Fruit fly (Drosophila melanogaster) whole organism, embryonic: ENCODE results near the gene PAPLA1.

ENCODE experiments used
- CG10147 ChIP-seq: fragments of 200-800 bp; sonication (Bioruptor generic); optimal IDR thresholded peaks from 2 replicates; lab custom pipeline; 2019; ENCODE audit warnings: missing biosample characterization, mild to moderate bottlenecking, missing genetic modification characterization, moderate library complexity
- CG11247 ChIP-seq: fragments of 200-800 bp; sonication (Bioruptor generic); IDR thresholded peaks from 2 replicates; pipeline ENCODE4 v1.3.6; 2022; ENCODE audit warnings: missing biosample characterization, missing genetic modification characterization
- CG11504 ChIP-seq: fragments of 200-800 bp; sonication (Bioruptor generic); optimal IDR thresholded peaks from 3 replicates; lab custom pipeline; 2019; ENCODE audit warnings: missing biosample characterization, mild to moderate bottlenecking, missing genetic modification characterization, moderate library complexity
- CG11695 ChIP-seq: fragments of 200-800 bp; sonication (Bioruptor generic); IDR thresholded peaks from 3 replicates; pipeline ENCODE4 v1.3.6; 2022; ENCODE audit warnings: missing biosample characterization, missing genetic modification characterization
- CG12104 ChIP-seq: fragments of 200-800 bp; sonication (Bioruptor generic); optimal IDR thresholded peaks from 3 replicates; lab custom pipeline; 2016; ENCODE audit warnings: missing biosample characterization, missing genetic modification characterization
- CG12219 ChIP-seq: fragments of 200-800 bp; sonication (Bioruptor generic); optimal IDR thresholded peaks from 3 replicates; lab custom pipeline; 2018; ENCODE audit warnings: missing biosample characterization, mild to moderate bottlenecking, missing genetic modification characterization
- CG13424 ChIP-seq: fragments of 200-800 bp; sonication (Bioruptor generic); optimal IDR thresholded peaks from 2 replicates; lab custom pipeline; 2019; ENCODE audit warnings: missing biosample characterization, mild to moderate bottlenecking, missing genetic modification characterization, moderate library complexity
- CG14014 ChIP-seq: fragments of 200-800 bp; sonication (Bioruptor generic); IDR thresholded peaks from 2 replicates; pipeline ENCODE4 v1.3.6; 2022; ENCODE audit warnings: missing biosample characterization, missing genetic modification characterization
- CG15073 ChIP-seq: fragments of 200-800 bp; sonication (Bioruptor generic); optimal IDR thresholded peaks from 2 replicates; lab custom pipeline; 2016; ENCODE audit warnings: missing biosample characterization, missing genetic modification characterization
- CG30020 ChIP-seq: fragments of 200-800 bp; optimal IDR thresholded peaks from 2 replicates; lab custom pipeline; 2019; ENCODE audit warnings: missing biosample characterization, mild to moderate bottlenecking, missing genetic modification characterization, moderate library complexity
- CG32532 ChIP-seq: fragments of 200-800 bp; sonication (Bioruptor generic); IDR thresholded peaks from 2 replicates; pipeline ENCODE4 v1.3.6; 2022; ENCODE audit warnings: missing biosample characterization, missing genetic modification characterization
- CG33213 ChIP-seq: fragments of 200-800 bp; sonication (Bioruptor generic); optimal IDR thresholded peaks from 3 replicates; lab custom pipeline; 2016; ENCODE audit warnings: missing biosample characterization, missing genetic modification characterization
- CG3995 ChIP-seq: fragments of 200-800 bp; sonication (Bioruptor generic); optimal IDR thresholded peaks from 3 replicates; lab custom pipeline; 2016; ENCODE audit warnings: missing biosample characterization, missing genetic modification characterization
- CG4328 ChIP-seq: fragments of 200-800 bp; sonication (Bioruptor generic); optimal IDR thresholded peaks from 3 replicates; lab custom pipeline; 2017; ENCODE audit warnings: missing biosample characterization, missing genetic modification reagents, missing genetic modification characterization
- CG43689 ChIP-seq: fragments of 200-800 bp; sonication (Bioruptor generic); IDR thresholded peaks from 2 replicates; pipeline ENCODE4 v1.3.6; 2022; ENCODE audit warnings: missing biosample characterization, missing genetic modification characterization
- CG6254 ChIP-seq: fragments of 200-800 bp; sonication (Bioruptor generic); optimal IDR thresholded peaks from 3 replicates; lab custom pipeline; 2017; ENCODE audit warnings: mild to moderate bottlenecking, missing biosample characterization, missing genetic modification reagents, missing genetic modification characterization
- CG6272 ChIP-seq: fragments of 200-800 bp; sonication (Bioruptor generic); IDR thresholded peaks from 2 replicates; pipeline ENCODE4 v1.3.6; 2022; ENCODE audit warnings: missing biosample characterization, missing genetic modification characterization
- CG6765 ChIP-seq: fragments of 200-800 bp; sonication (Bioruptor generic); optimal IDR thresholded peaks from 3 replicates; lab custom pipeline; 2017; ENCODE audit warnings: missing biosample characterization, mild to moderate bottlenecking, missing genetic modification characterization
- CG6813 ChIP-seq: fragments of 200-800 bp; sonication (Bioruptor generic); optimal IDR thresholded peaks from 2 replicates; lab custom pipeline; 2017; ENCODE audit warnings: missing biosample characterization, missing genetic modification characterization, mild to moderate bottlenecking, moderate library complexity, missing genetic modification reagents
- CG7963 ChIP-seq: fragments of 200-800 bp; sonication (Bioruptor generic); IDR thresholded peaks from 3 replicates; pipeline ENCODE4 v1.3.6; 2022; ENCODE audit warnings: missing biosample characterization, missing genetic modification characterization; ENCODE audit not compliant: partially characterized antibody
- CrebB ChIP-seq: fragments of 200-800 bp; sonication (Bioruptor generic); optimal IDR thresholded peaks from 3 replicates; lab custom pipeline; 2018; ENCODE audit warnings: missing biosample characterization, mild to moderate bottlenecking, missing genetic modification characterization
- Dll ChIP-seq: fragments of 200-800 bp; sonication (Bioruptor generic); IDR thresholded peaks from 4 replicates; pipeline ENCODE4 v1.3.6; 2022; ENCODE audit warnings: missing biosample characterization, missing genetic modification characterization; ENCODE audit not compliant: partially characterized antibody
- E2f2 ChIP-seq: fragments of 200-800 bp; sonication (Bioruptor generic); IDR thresholded peaks from 2 replicates; pipeline ENCODE4 v1.3.6; 2022; ENCODE audit warnings: missing biosample characterization, missing genetic modification characterization
- GATAe ChIP-seq: fragments of 200-800 bp; sonication (Bioruptor generic); conservative IDR thresholded peaks from 2 replicates; pipeline ENCODE4 v1.3.6; 2022; ENCODE audit warnings: missing biosample characterization, missing genetic modification characterization
- HLH4C ChIP-seq: fragments of 200-800 bp; sonication (Bioruptor generic); IDR thresholded peaks from 3 replicates; pipeline ENCODE4 v1.3.6; 2022; ENCODE audit warnings: missing biosample characterization, missing genetic modification characterization; ENCODE audit not compliant: partially characterized antibody
- HmgD ChIP-seq: fragments of 200-800 bp; sonication (Bioruptor generic); optimal IDR thresholded peaks from 3 replicates; lab custom pipeline; 2016; ENCODE audit warnings: missing biosample characterization, missing genetic modification characterization
- Max ChIP-seq: fragments of 200-800 bp; sonication (Bioruptor generic); optimal IDR thresholded peaks from 2 replicates; lab custom pipeline; 2016; ENCODE audit warnings: missing biosample characterization, mild to moderate bottlenecking, missing genetic modification characterization
- NC2β ChIP-seq: fragments of 200-800 bp; sonication (Bioruptor generic); optimal IDR thresholded peaks from 2 replicates; lab custom pipeline; 2016; ENCODE audit warnings: missing biosample characterization, missing genetic modification characterization
- Trl ChIP-seq, 3 experiments: fragments of >200 bp in 2 of 3; fragments of 200-800 bp in 1 of 3; sonication (Bioruptor generic) in 1 of 3; optimal IDR thresholded peaks; 2 replicates in 1 of 3; 3 replicates in 2 of 3; lab custom pipeline; 2016 to 2017; ENCODE audit warnings: missing biosample characterization in 1 of 3, missing genetic modification characterization in 1 of 3
- ac ChIP-seq: fragments of 200-800 bp; sonication (Bioruptor generic); optimal IDR thresholded peaks from 3 replicates; lab custom pipeline; 2017; ENCODE audit warnings: missing biosample characterization, mild to moderate bottlenecking, missing genetic modification characterization
- al ChIP-seq: fragments of 200-800 bp; sonication (Bioruptor generic); IDR thresholded peaks from 2 replicates; pipeline ENCODE4 v1.3.6; 2022; ENCODE audit warnings: missing biosample characterization, missing genetic modification characterization
- ase ChIP-seq: fragments of 200-800 bp; sonication (Bioruptor generic); IDR thresholded peaks from 3 replicates; pipeline ENCODE4 v1.3.6; 2022; ENCODE audit warnings: missing biosample characterization, missing genetic modification characterization
- az2 ChIP-seq: fragments of 200-800 bp; sonication (Bioruptor generic); optimal IDR thresholded peaks from 3 replicates; lab custom pipeline; 2016; ENCODE audit warnings: missing biosample characterization, missing genetic modification characterization
- bbx ChIP-seq: fragments of 200-800 bp; sonication (Bioruptor generic); IDR thresholded peaks from 2 replicates; pipeline ENCODE4 v1.3.6; 2022; ENCODE audit warnings: missing biosample characterization, missing genetic modification characterization; ENCODE audit not compliant: partially characterized antibody
- bowl ChIP-seq: fragments of 200-800 bp; sonication (Bioruptor generic); IDR thresholded peaks from 2 replicates; pipeline ENCODE4 v1.3.6; 2022; ENCODE audit warnings: missing biosample characterization, missing genetic modification characterization
- br ChIP-seq: fragments of >200 bp; optimal IDR thresholded peaks from 2 replicates; lab custom pipeline; 2017
- chm ChIP-seq: fragments of 200-800 bp; sonication (Bioruptor generic); IDR thresholded peaks from 2 replicates; pipeline ENCODE4 v1.3.6; 2022; ENCODE audit warnings: missing biosample characterization, missing genetic modification characterization
- chn ChIP-seq: fragments of 200-800 bp; sonication (Bioruptor generic); optimal IDR thresholded peaks from 2 replicates; lab custom pipeline; 2016; ENCODE audit warnings: missing biosample characterization, missing genetic modification characterization
- fd96Cb ChIP-seq: fragments of 200-800 bp; sonication (Bioruptor generic); optimal IDR thresholded peaks from 2 replicates; lab custom pipeline; 2018; ENCODE audit warnings: missing biosample characterization, mild to moderate bottlenecking, missing genetic modification characterization, moderate library complexity
- gce ChIP-seq: fragments of 200-800 bp; sonication (Bioruptor generic); IDR thresholded peaks from 3 replicates; pipeline ENCODE4 v1.3.6; 2022; ENCODE audit warnings: missing biosample characterization, missing genetic modification characterization
- gcm ChIP-seq: fragments of 200-800 bp; sonication (Bioruptor generic); optimal IDR thresholded peaks from 2 replicates; lab custom pipeline; 2019; ENCODE audit warnings: missing biosample characterization, mild to moderate bottlenecking, missing genetic modification characterization, moderate library complexity
- ind ChIP-seq: fragments of 200-800 bp; sonication (Bioruptor generic); optimal IDR thresholded peaks from 3 replicates; lab custom pipeline; 2016; ENCODE audit warnings: missing biosample characterization, missing genetic modification characterization
- inv ChIP-seq: fragments of 200-800 bp; sonication (Bioruptor generic); IDR thresholded peaks from 2 replicates; pipeline ENCODE4 v1.3.6; 2022; ENCODE audit warnings: missing biosample characterization, missing genetic modification characterization; ENCODE audit not compliant: partially characterized antibody
- lilli ChIP-seq: fragments of 200-800 bp; sonication (Bioruptor generic); optimal IDR thresholded peaks from 3 replicates; lab custom pipeline; 2016; ENCODE audit warnings: missing biosample characterization, missing genetic modification characterization
- run ChIP-seq: fragments of 200-800 bp; sonication (Bioruptor generic); optimal IDR thresholded peaks from 3 replicates; lab custom pipeline; 2018; ENCODE audit warnings: missing biosample characterization, mild to moderate bottlenecking, missing genetic modification characterization
- tgo ChIP-seq: fragments of 200-800 bp; sonication (Bioruptor generic); IDR thresholded peaks from 3 replicates; pipeline ENCODE4 v1.3.6; 2022; ENCODE audit warnings: missing biosample characterization, missing genetic modification characterization
- trh ChIP-seq: fragments of 200-800 bp; sonication (Bioruptor generic); optimal IDR thresholded peaks from 2 replicates; lab custom pipeline; 2016; ENCODE audit warnings: missing biosample characterization, missing genetic modification characterization
- tup ChIP-seq: fragments of 200-800 bp; sonication (Bioruptor generic); optimal IDR thresholded peaks from 2 replicates; lab custom pipeline; 2016; ENCODE audit warnings: missing biosample characterization, mild to moderate bottlenecking, missing genetic modification characterization, moderate library complexity
- tx ChIP-seq: fragments of 200-800 bp; sonication (Bioruptor generic); optimal IDR thresholded peaks from 2 replicates; lab custom pipeline; 2016; ENCODE audit warnings: missing biosample characterization, missing genetic modification characterization
- unc-4 ChIP-seq: fragments of 200-800 bp; sonication (Bioruptor generic); IDR thresholded peaks from 2 replicates; pipeline ENCODE4 v1.3.6; 2022; ENCODE audit warnings: missing biosample characterization, missing genetic modification characterization; ENCODE audit not compliant: partially characterized antibody

The PAPLA1 gene

DNA sequence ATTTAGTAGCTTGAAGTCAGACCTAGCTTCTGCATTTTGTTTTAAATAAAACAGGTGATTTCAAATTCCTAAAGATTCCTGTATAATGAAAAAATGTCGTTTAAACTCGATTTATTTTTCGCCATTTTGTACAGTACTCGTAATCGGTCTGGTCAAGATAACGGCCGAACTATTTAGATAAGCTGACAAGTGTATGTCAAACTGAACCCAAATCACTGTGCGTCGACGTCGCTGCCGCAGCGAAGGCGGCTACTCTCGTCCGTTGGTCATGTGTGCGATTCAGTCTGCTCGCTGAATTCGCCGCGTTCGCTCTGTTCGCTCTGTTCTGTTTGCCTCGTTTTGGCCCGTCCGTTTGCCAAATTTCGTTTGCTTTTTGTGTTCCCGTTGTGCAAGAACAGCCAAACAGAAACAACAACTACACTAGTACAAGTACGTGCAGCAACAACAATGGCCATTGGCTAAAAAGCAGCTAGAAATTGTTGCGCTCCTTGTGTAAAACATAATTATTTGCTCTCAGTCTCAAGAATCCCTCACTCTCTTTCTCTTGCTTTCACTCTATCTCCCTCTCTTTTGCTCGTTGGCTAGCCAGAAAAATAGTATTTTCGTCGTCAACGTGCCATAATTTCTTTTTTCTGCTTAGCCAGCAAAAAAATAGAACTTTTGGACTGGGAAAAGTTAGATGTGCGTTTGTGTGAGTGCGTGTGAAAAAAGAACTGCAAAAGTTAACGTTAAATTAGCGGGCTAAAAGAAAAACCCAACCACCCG is 71.2 kb downstream of the PAPLA1 start (continued):
- TF ChIP-seq ind (GFP tag; lab: Kevin White, UChicago) = no peak
- TF ChIP-seq CG6272 (GFP tag; lab: Robert Waterston, UW) = no peak
- TF ChIP-seq E2f2 (GFP tag; lab: Robert Waterston, UW) = no peak
- peak; percentile 68; the same call in 1 of the 2 replicates for TF ChIP-seq chm (GFP tag; lab: Robert Waterston, UW)
- TF ChIP-seq tup (GFP tag; lab: Kevin White, UChicago) = no peak
- no peak for TF ChIP-seq inv (GFP tag; lab: Robert Waterston, UW)
- no peak for TF ChIP-seq CG12219
- no peak for TF ChIP-seq unc-4
- no peak for TF ChIP-seq tx (GFP tag; lab: Kevin White, UChicago)
- TF ChIP-seq fd96Cb = no peak
- TF ChIP-seq tgo (GFP tag; lab: Robert Waterston, UW) = no peak
- peak; percentile 16 for TF ChIP-seq CG11504
- no peak for TF ChIP-seq CG43689
- TF ChIP-seq ac (GFP tag; lab: Kevin White, UChicago) = no peak
- no peak for TF ChIP-seq run (tag; lab: Kevin White, UChicago)
- TF ChIP-seq bowl (GFP tag; lab: Robert Waterston, UW) = no peak
- TF ChIP-seq HmgD (GFP tag; lab: Kevin White, UChicago) = no peak
- no peak for TF ChIP-seq CG11247 (GFP tag; lab: Robert Waterston, UW)
- TF ChIP-seq CG6765 (GFP tag; lab: Kevin White, UChicago) = peak; percentile 45
- no peak for TF ChIP-seq CG4328 (GFP tag; lab: Kevin White, UChicago)
- TF ChIP-seq CG3995 = no peak
- TF ChIP-seq CG30020 (tag; lab: Kevin White, UChicago) = no peak
- peak; percentile 65 to 86 for TF ChIP-seq Trl (optimal IDR thresholded peaks at IDR 0.05; lab: Kevin White, UChicago)
- no peak for TF ChIP-seq Trl (GFP tag; optimal IDR thresholded peaks at IDR 0.05; lab: Kevin White, UChicago)
- TF ChIP-seq CG7963 = no peak
- peak; percentile 34 for TF ChIP-seq CrebB
- no peak for TF ChIP-seq CG6813 (GFP tag; lab: Kevin White, UChicago)
- peak; percentile 39; the same call in 1 of the 2 replicates for TF ChIP-seq CG32532
- TF ChIP-seq CG15073 (GFP tag; lab: Kevin White, UChicago) = no peak
- TF ChIP-seq Dll (GFP tag; lab: Robert Waterston, UW) = 0 out of 4 replicates have a peak, but pooled peaks have one; percentile 17
- TF ChIP-seq CG6254 (GFP tag; lab: Kevin White, UChicago) = no peak
- TF ChIP-seq GATAe (GFP tag; lab: Robert Waterston, UW) = peak; percentile 78
- TF ChIP-seq chn (GFP tag; lab: Kevin White, UChicago) = no peak
- TF ChIP-seq CG13424 = no peak
- no peak for TF ChIP-seq CG10147 (GFP tag; lab: Kevin White, UChicago)
- TF ChIP-seq HLH4C (GFP tag; lab: Robert Waterston, UW) = no peak
- TF ChIP-seq lilli (GFP tag; lab: Kevin White, UChicago) = peak; percentile 28
- TF ChIP-seq CG14014 (GFP tag; lab: Robert Waterston, UW) = no peak
- TF ChIP-seq Max (GFP tag; lab: Kevin White, UChicago) = no peak
- no peak for TF ChIP-seq CG33213
- TF ChIP-seq bbx = no peak
- no peak for TF ChIP-seq gce
- no peak for TF ChIP-seq gcm (GFP tag; lab: Kevin White, UChicago)
- TF ChIP-seq CG11695 (GFP tag; lab: Robert Waterston, UW) = 0 out of 3 replicates have a peak, but pooled peaks have one; percentile 36
- TF ChIP-seq br (lab: Kevin White, UChicago) = no peak
- TF ChIP-seq ase = no peak
- no peak for TF ChIP-seq al (GFP tag; lab: Robert Waterston, UW)
- no peak for TF ChIP-seq NC2β (GFP tag; lab: Kevin White, UChicago)
- TF ChIP-seq CG12104 (GFP tag; lab: Kevin White, UChicago) = no peak
- no peak for TF ChIP-seq trh (GFP tag; lab: Kevin White, UChicago)
- TF ChIP-seq az2 (GFP tag; lab: Kevin White, UChicago) = no peak
